Worm (Caenorhabditis elegans): Measurements from ENCODE around the gene gadr-4.
"Not testable (repeated sequence)": the region's sequence is repeated elsewhere in the genome, so short reads cannot be mapped to it uniquely, and the experiment has no call there.

Gene gadr-4

DNA sequence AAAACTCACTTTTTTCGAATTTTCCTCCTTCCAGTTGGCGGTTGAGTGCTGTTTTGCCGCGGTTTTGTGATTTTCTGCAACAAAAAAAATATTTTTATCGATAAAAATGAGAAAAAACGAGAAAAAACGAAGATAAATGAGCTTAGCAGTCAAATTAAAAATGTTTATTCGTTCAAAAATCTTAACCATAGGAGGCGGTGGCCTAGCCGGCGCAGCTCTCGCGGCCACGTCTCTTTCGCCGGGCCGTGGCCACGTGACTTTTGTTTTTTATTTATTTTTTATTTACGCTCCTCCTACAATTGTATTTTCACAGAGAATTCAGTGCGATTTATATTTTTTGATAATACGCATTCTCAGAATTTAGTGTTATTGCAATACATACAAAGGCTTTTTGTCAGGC, 12.7 kb downstream of the gadr-4 start (continued):
- TF ChIP-seq hlh-11 (tag; optimal IDR thresholded peaks at IDR 0.05) (peak; percentile 35), nhr-42 (GFP tag; IDR thresholded peaks at IDR 0.05) (peak; percentile 72; the same call in 1 of the 2 replicates), lin-38 (GFP tag; IDR thresholded peaks at IDR 0.05) (peak; percentile 77), T26A8.4 (GFP tag; IDR thresholded peaks at IDR 0.05) (peak; percentile 24; the same call in 1 of the 2 replicates), ZK337.2 (GFP tag; IDR thresholded peaks at IDR 0.05) (peak; percentile 76; the same call in 1 of the 2 replicates), lin-29 (GFP tag; IDR thresholded peaks at IDR 0.05) (0 out of 2 replicates have a peak, but pooled peaks have one; percentile 55), zfp-3 (GFP tag; conservative IDR thresholded peaks at IDR 0.05) (peak; percentile 60; the same call in 1 of the 2 replicates), madf-9 (GFP tag; conservative IDR thresholded peaks at IDR 0.05) (peak; percentile 60; the same call in 1 of the 2 replicates), mdl-1 (tag; optimal IDR thresholded peaks at IDR 0.05) (peak in 1 of 2 experiments; percentile 58), T20F7.1 (GFP tag; optimal IDR thresholded peaks at IDR 0.05) (peak; percentile 49), dmd-6 (GFP tag; IDR thresholded peaks at IDR 0.05) (peak; percentile 85)

DNA sequence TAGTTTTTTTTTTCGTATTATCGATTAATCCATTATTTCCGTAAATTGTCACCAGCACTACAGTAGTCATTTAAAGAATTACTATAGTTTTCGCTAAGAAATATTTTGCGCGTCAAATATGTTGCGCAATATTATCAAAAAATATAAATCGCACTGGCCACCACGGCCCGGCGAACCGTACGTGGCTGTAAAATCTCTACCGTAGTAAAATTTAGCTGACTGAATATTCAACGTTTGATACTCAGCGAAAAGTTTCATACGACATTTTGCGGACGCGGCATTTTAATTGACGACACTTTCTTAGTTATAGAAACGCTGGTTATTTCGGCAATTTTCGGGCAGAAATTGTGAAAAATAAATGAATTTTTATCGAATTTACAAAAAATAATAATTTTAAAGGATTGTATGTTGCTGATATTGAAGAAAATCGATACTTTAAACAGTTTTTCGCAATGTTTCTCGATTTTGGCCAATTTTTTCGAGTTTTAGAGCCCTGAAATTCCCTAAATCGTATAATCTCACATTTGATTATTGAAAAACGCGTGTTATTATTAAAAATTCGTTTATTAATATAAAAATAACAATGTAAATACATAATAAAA, 14.4 kb downstream of the gadr-4 start:
- TF ChIP-seq mxl-3 (GFP tag; optimal IDR thresholded peaks at IDR 0.05) (peak; percentile 53), dpl-1 (GFP tag; optimal IDR thresholded peaks at IDR 0.05) (peak; percentile 35), mdt-29 (GFP tag; IDR thresholded peaks at IDR 0.05) (peak; percentile 98), Y48G9A.11 (GFP tag; IDR thresholded peaks at IDR 0.05) (peak; percentile 95), F10B5.3 (tag; optimal IDR thresholded peaks at IDR 0.05) (peak; percentile 36), D1046.2 (GFP tag; IDR thresholded peaks at IDR 0.05) (peak; percentile 98), tag-97 (GFP tag; IDR thresholded peaks at IDR 0.05) (peak; percentile 97), lin-38 (GFP tag; IDR thresholded peaks at IDR 0.05) (peak; percentile 98), F37D6.2 (tag; optimal IDR thresholded peaks at IDR 0.05) (peak; percentile 34), tra-1 (GFP tag; IDR thresholded peaks at IDR 0.05) (peak; percentile 100), madf-5 (GFP tag; IDR thresholded peaks at IDR 0.05) (peak; percentile 90 to 98; a peak in 3 of 4 replicates), daf-8 (GFP tag; IDR thresholded peaks at IDR 0.05) (peak; percentile 75; the same call in 1 of the 2 replicates), F44E2.7 (GFP tag; IDR thresholded peaks at IDR 0.05) (peak; percentile 89), Y75B8A.6 (GFP tag; IDR thresholded peaks at IDR 0.05) (peak; percentile 98), dmd-6 (GFP tag; IDR thresholded peaks at IDR 0.05) (peak; percentile 99), ctbp-1 (GFP tag; IDR thresholded peaks at IDR 0.05) (peak; percentile 93), egl-43 (GFP tag; IDR thresholded peaks at IDR 0.05) (peak; percentile 93), mxl-2 (GFP tag; conservative IDR thresholded peaks at IDR 0.05) (peak; percentile 92), duxl-1 (tag; optimal IDR thresholded peaks at IDR 0.05; ENCODE audit: poor library complexity) (peak; percentile 69), nhr-41 (GFP tag; IDR thresholded peaks at IDR 0.05) (peak; percentile 98), F49E8.2 (tag; optimal IDR thresholded peaks at IDR 0.05; ENCODE audit: borderline replicate concordance) (peak; percentile 24), ceh-20 (GFP tag; IDR thresholded peaks at IDR 0.05) (peak; percentile 100), hlh-11 (tag; optimal IDR thresholded peaks at IDR 0.05) (peak; percentile 65), dmd-9 (GFP tag; IDR thresholded peaks at IDR 0.05) (peak; percentile 100), T26A8.4 (GFP tag; IDR thresholded peaks at IDR 0.05) (peak; percentile 99), pha-4 (GFP tag; IDR thresholded peaks at IDR 0.05) (peak; percentile 98), ZK337.2 (GFP tag; IDR thresholded peaks at IDR 0.05) (peak; percentile 99), hif-1 (tag; optimal IDR thresholded peaks at IDR 0.05) (peak in 1 of 2 experiments; percentile 25), zfp-2 (tag; optimal IDR thresholded peaks at IDR 0.05) (peak; percentile 45), php-3 (GFP tag; IDR thresholded peaks at IDR 0.05) (peak; percentile 99), nhr-42 (GFP tag; IDR thresholded peaks at IDR 0.05) (peak; percentile 99), hmg-1.1 (GFP tag; IDR thresholded peaks at IDR 0.05) (peak; percentile 98), madf-9 (GFP tag; conservative IDR thresholded peaks at IDR 0.05) (peak; percentile 98), ceh-44 (GFP tag; IDR thresholded peaks at IDR 0.05) (peak; percentile 95), snpc-1.2 (GFP tag; IDR thresholded peaks at IDR 0.05) (peak; percentile 83), set-16 (GFP tag; IDR thresholded peaks at IDR 0.05) (peak; percentile 43), Y105C5A.15 (GFP tag; IDR thresholded peaks at IDR 0.05) (peak; percentile 72), lim-7 (GFP tag; IDR thresholded peaks at IDR 0.05) (peak; percentile 69), unc-130 (GFP tag; optimal IDR thresholded peaks at IDR 0.05) (peak; percentile 35), lin-1 (GFP tag; IDR thresholded peaks at IDR 0.05) (peak; percentile 97), T20F7.1 (GFP tag; optimal IDR thresholded peaks at IDR 0.05) (peak; percentile 84)
- not testable (repeated sequence) for TF ChIP-seq pha-4 (tag; optimal IDR thresholded peaks at IDR 0.05)
